Worm (Caenorhabditis elegans): ENCODE measurements around the gene ZK180.8.

Gene ZK180.8

ce11 chrIV:4548253-4548652 lies 36.7 kb upstream of the ZK180.8 start, which contains the start of gene ZK185.1:
Gene ZK185.1 (plus strand): TSS chrIV:4548553.
- no peak for TF ChIP-seq nhr-25 (tag; optimal IDR thresholded peaks at IDR 0.05)
- TF ChIP-seq unc-39 (tag; optimal IDR thresholded peaks at IDR 0.05), result no peak
- no peak for TF ChIP-seq ztf-11 (tag; optimal IDR thresholded peaks at IDR 0.05)
- no peak for TF ChIP-seq dmd-4 (tag; optimal IDR thresholded peaks at IDR 0.05)
- no peak for TF ChIP-seq lin-13 (GFP tag; optimal IDR thresholded peaks at IDR 0.05)
- TF ChIP-seq ztf-1 (GFP tag; conservative IDR thresholded peaks at IDR 0.05), result no peak
- no peak for TF ChIP-seq unc-62 (GFP tag; optimal IDR thresholded peaks at IDR 0.05)
- no peak for TF ChIP-seq F13H6.1 (tag; optimal IDR thresholded peaks at IDR 0.05)
- no peak for TF ChIP-seq elt-1 (tag; optimal IDR thresholded peaks at IDR 0.05)
- TF ChIP-seq aly-2 (tag; optimal IDR thresholded peaks at IDR 0.05), result no peak
- TF ChIP-seq ama-1 (optimal IDR thresholded peaks at IDR 0.05), result no peak
- no peak for TF ChIP-seq lin-39 (tag; optimal IDR thresholded peaks at IDR 0.05)

DNA sequence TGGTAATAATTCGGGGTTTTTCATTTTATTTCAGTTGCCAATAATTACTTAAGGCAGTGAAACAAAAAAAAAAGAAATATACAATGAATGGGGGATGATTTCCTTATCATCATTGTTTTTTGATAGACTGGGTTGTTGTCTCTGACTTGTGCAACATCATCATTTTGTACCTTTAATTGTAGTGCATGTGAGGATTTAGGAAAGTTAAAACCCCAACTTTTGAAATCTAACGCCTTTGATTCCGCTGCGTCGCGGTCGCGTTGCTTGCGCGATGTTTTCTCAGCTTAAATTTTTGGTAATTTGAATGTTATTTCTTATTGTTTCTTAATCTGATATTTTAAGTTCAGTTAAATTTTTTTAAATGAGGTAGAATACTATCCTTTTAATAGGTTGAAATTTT lies 34.3 kb upstream of the ZK180.8 start, which contains the start of gene ZK185.5:
ZK185.5 (minus strand) TSS at position 101 of the 400 bp plus-strand sequence.
- TF ChIP-seq nhr-21 (tag; optimal IDR thresholded peaks at IDR 0.05), result no peak

DNA sequence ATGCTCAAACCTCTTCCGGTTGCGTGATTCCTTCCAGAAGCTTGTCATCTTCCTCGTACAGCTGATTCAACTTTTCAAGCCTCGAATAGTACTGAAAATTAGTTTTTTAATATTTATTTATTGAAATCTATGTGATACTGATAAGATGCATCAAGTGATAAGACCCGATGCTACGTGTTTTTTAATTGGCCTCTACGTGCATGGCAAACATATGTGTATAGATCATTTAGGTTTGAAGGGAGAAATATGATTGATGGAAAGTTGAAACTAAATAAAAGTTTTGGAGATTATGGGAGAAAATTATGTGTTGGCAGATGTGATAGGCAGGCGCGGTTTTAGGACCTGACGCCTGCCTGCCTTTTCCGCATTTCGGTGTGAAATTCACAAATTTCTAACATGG lies 32.7 kb upstream of the ZK180.8 start:
- TF ChIP-seq fos-1 (tag; optimal IDR thresholded peaks at IDR 0.05) (peak; percentile 45), R02D3.7 (tag; optimal IDR thresholded peaks at IDR 0.05) (no peak), crh-2 (tag; optimal IDR thresholded peaks at IDR 0.05) (peak; percentile 56), alr-1 (tag; optimal IDR thresholded peaks at IDR 0.05) (no peak), unc-62 (GFP tag; optimal IDR thresholded peaks at IDR 0.05) (no peak), F13H6.1 (tag; optimal IDR thresholded peaks at IDR 0.05) (no peak), sma-3 (GFP tag; optimal IDR thresholded peaks at IDR 0.05) (no peak)

DNA sequence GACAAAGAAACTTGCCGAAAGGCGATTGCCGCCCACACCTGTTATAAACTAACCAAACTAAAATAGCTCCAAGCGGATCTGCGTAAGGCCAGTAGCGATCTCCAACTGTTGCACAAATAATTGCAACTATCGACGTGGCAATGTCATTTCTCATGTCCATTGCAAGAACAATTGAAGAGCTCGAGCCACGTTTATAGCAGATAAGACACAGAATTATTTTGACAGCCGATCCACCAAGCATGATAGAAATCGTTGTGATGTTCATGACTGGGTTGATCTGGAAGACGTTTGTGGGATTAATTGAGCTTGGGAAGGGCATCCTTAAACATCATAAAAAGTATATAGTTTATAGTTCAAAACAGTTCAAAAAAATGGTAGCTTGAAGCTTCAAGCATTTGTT lies 31.4 kb upstream of the ZK180.8 start:
- no peak for TF ChIP-seq crh-2 (tag; optimal IDR thresholded peaks at IDR 0.05)
- no peak for TF ChIP-seq unc-62 (GFP tag; optimal IDR thresholded peaks at IDR 0.05)
- TF ChIP-seq ztf-11 (tag; optimal IDR thresholded peaks at IDR 0.05), result no peak
- TF ChIP-seq skn-1 (tag; optimal IDR thresholded peaks at IDR 0.05), result no peak
- TF ChIP-seq nhr-12 (tag; optimal IDR thresholded peaks at IDR 0.05), result no peak
- no peak for TF ChIP-seq peb-1 (tag; optimal IDR thresholded peaks at IDR 0.05)
- TF ChIP-seq C34F6.9 (tag; optimal IDR thresholded peaks at IDR 0.05), result no peak

ce11 chrIV:4541195-4541594 lies 29.7 kb upstream of the ZK180.8 start:
- TF ChIP-seq nhr-21 (tag; optimal IDR thresholded peaks at IDR 0.05), result no peak
- no peak for TF ChIP-seq sma-3 (GFP tag; optimal IDR thresholded peaks at IDR 0.05)
- TF ChIP-seq C34F6.9 (tag; optimal IDR thresholded peaks at IDR 0.05), result no peak
- no peak for TF ChIP-seq aly-2 (tag; optimal IDR thresholded peaks at IDR 0.05)
- no peak for TF ChIP-seq ztf-11 (tag; optimal IDR thresholded peaks at IDR 0.05)
- TF ChIP-seq egl-27 (tag; optimal IDR thresholded peaks at IDR 0.05), result no peak
- no peak for TF ChIP-seq blmp-1 (tag; optimal IDR thresholded peaks at IDR 0.05; ENCODE audit: insufficient read depth)
- no peak for TF ChIP-seq snpc-4 (tag; optimal IDR thresholded peaks at IDR 0.05)
- TF ChIP-seq lsy-2 (tag; optimal IDR thresholded peaks at IDR 0.05), result no peak
- TF ChIP-seq nhr-237 (tag; optimal IDR thresholded peaks at IDR 0.05), result no peak
- no peak for TF ChIP-seq nhr-23 (tag; optimal IDR thresholded peaks at IDR 0.05)
- no peak for TF ChIP-seq lin-11 (tag; optimal IDR thresholded peaks at IDR 0.05)
- no peak for TF ChIP-seq dmd-4 (tag; optimal IDR thresholded peaks at IDR 0.05)
- TF ChIP-seq ZK546.5 (tag; optimal IDR thresholded peaks at IDR 0.05), result no peak
- no peak for TF ChIP-seq mbf-1 (tag; optimal IDR thresholded peaks at IDR 0.05)

ce11 chrIV:4538672-4539071 lies 27.1 kb upstream of the ZK180.8 start:
- TF ChIP-seq nhr-77 (tag; optimal IDR thresholded peaks at IDR 0.05) (no peak), nhr-21 (tag; optimal IDR thresholded peaks at IDR 0.05) (no peak), snpc-4 (tag; optimal IDR thresholded peaks at IDR 0.05) (peak; percentile 86)

ce11 chrIV:4536247-4536646 lies 24.7 kb upstream of the ZK180.8 start, which contains the start of gene ZK185.2:
Gene ZK185.2 (plus strand): TSS chrIV:4536547.
- no peak for TF ChIP-seq mab-5 (tag; optimal IDR thresholded peaks at IDR 0.05)
- no peak for TF ChIP-seq ama-1 (optimal IDR thresholded peaks at IDR 0.05)
- no peak for TF ChIP-seq ceh-82 (tag; optimal IDR thresholded peaks at IDR 0.05)
- TF ChIP-seq nhr-25 (tag; optimal IDR thresholded peaks at IDR 0.05), result no peak
- TF ChIP-seq Y55F3AM.14 (GFP tag; optimal IDR thresholded peaks at IDR 0.05), result no peak
- TF ChIP-seq alr-1 (tag; optimal IDR thresholded peaks at IDR 0.05), result no peak
- TF ChIP-seq nhr-6 (tag; optimal IDR thresholded peaks at IDR 0.05), result no peak
- no peak for TF ChIP-seq peb-1 (tag; optimal IDR thresholded peaks at IDR 0.05)
- no peak for TF ChIP-seq dmd-4 (tag; optimal IDR thresholded peaks at IDR 0.05)
- no peak for TF ChIP-seq unc-39 (tag; optimal IDR thresholded peaks at IDR 0.05)
- TF ChIP-seq R02D3.7 (tag; optimal IDR thresholded peaks at IDR 0.05), result no peak

All from whole organism, L2 larva.